Fruit fly (Drosophila melanogaster): ENCODE measurements around the gene Sms.

Sms gene

DNA sequence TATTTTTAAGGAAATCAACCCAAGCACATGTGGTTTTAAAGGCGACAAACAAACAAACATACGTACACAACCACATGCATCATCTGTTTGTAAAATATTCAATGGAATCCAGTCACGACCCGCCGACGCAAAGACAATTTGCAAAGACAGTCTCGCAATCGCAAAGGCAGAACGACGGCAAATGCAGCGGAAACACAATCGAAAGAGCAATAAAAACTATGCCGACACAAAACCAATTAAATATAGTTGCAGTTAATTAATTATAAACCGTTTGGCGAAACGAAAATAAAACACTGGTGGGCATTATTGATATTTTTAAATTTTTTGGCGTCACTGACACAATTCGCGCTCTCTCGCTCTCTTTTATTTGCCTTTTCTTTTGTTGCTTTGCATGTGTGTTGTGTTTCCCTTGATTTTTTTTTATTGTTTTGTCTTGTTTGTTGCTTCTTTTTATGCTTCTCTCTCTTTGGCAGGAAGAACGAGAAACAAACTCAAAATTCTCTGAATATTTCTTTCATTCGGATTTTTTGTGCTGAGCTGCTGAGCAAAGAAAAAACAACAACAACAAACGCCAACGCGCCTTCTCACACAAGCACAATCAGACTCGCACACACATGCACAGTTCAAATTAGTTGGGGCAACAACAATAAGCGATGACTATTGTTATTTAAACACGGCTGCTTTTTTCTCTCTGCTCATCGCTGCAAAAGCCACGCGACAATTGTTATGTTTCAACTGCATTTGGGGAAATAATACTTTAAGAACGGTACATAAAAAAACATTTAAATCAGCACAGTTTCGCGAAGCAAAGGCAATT is 11.3 kb downstream of the Sms start (continued):
- TF ChIP-seq Dp (GFP tag; optimal IDR thresholded peaks at IDR 0.05) (no peak), chinmo (GFP tag; IDR thresholded peaks at IDR 0.05; ENCODE audit: partially characterized antibody) (peak; percentile 86; the same call in 2 of the 4 replicates), CG2120 (GFP tag; optimal IDR thresholded peaks at IDR 0.05) (no peak), pfk (GFP tag; optimal IDR thresholded peaks at IDR 0.05) (no peak), NFAT (GFP tag; IDR thresholded peaks at IDR 0.05) (no peak), NfI (GFP tag; optimal IDR thresholded peaks at IDR 0.05) (no peak), CG11093 (GFP tag; IDR thresholded peaks at IDR 0.05) (no peak), kni (GFP tag; optimal IDR thresholded peaks at IDR 0.05) (no peak), CG12236 (GFP tag; optimal IDR thresholded peaks at IDR 0.05) (no peak), zfh1 (GFP tag; IDR thresholded peaks at IDR 0.05) (no peak), Drgx (GFP tag; IDR thresholded peaks at IDR 0.05) (peak; percentile 70), Mes4 (GFP tag; optimal IDR thresholded peaks at IDR 0.05) (no peak), Hr3 (GFP tag; optimal IDR thresholded peaks at IDR 0.05) (no peak), prd (optimal IDR thresholded peaks at IDR 0.05) (no peak), prd (GFP tag; IDR thresholded peaks at IDR 0.05) (no peak), CG10462 (GFP tag; optimal IDR thresholded peaks at IDR 0.05) (no peak), sna (GFP tag; IDR thresholded peaks at IDR 0.05; ENCODE audit: partially characterized antibody) (no peak), row (GFP tag; IDR thresholded peaks at IDR 0.05) (no peak), Abd-B (GFP tag; optimal IDR thresholded peaks at IDR 0.05) (no peak), CG10366 (GFP tag; IDR thresholded peaks at IDR 0.05) (no peak), CG1603 (tag; optimal IDR thresholded peaks at IDR 0.05) (no peak), crp (GFP tag; optimal IDR thresholded peaks at IDR 0.05) (no peak), sd (tag; optimal IDR thresholded peaks at IDR 0.05) (peak; percentile 95), wdn (GFP tag; IDR thresholded peaks at IDR 0.05) (no peak), trem (tag; optimal IDR thresholded peaks at IDR 0.05) (no peak), CG12219 (GFP tag; optimal IDR thresholded peaks at IDR 0.05) (no peak), fd102C (GFP tag; optimal IDR thresholded peaks at IDR 0.05) (no peak), ci (GFP tag; IDR thresholded peaks at IDR 0.05) (no peak), CG10654 (GFP tag; optimal IDR thresholded peaks at IDR 0.05) (no peak), amos (GFP tag; IDR thresholded peaks at IDR 0.05; ENCODE audit: partially characterized antibody) (no peak), CG6683 (GFP tag; optimal IDR thresholded peaks at IDR 0.05) (no peak), CG3847 (GFP tag; IDR thresholded peaks at IDR 0.05) (no peak), CG15514 (GFP tag; optimal IDR thresholded peaks at IDR 0.05) (no peak), bsh (GFP tag; optimal IDR thresholded peaks at IDR 0.05) (peak in 1 of 2 experiments; percentile 75), CG34376 (GFP tag; optimal IDR thresholded peaks at IDR 0.05) (no peak), Fer2 (tag; optimal IDR thresholded peaks at IDR 0.05) (no peak), CG12744 (GFP tag; optimal IDR thresholded peaks at IDR 0.05) (no peak), az2 (GFP tag; optimal IDR thresholded peaks at IDR 0.05) (no peak), p53 (GFP tag; optimal IDR thresholded peaks at IDR 0.05) (no peak), CG8924 (tag; optimal IDR thresholded peaks at IDR 0.05) (no peak), Doc2 (GFP tag; IDR thresholded peaks at IDR 0.05) (no peak), CG1792 (GFP tag; optimal IDR thresholded peaks at IDR 0.05) (no peak), CG12071 (GFP tag; optimal IDR thresholded peaks at IDR 0.05) (no peak), gcm (GFP tag; optimal IDR thresholded peaks at IDR 0.05) (no peak), shn (GFP tag; optimal IDR thresholded peaks at IDR 0.05) (no peak), CG1602 (GFP tag; optimal IDR thresholded peaks at IDR 0.05) (no peak), run (tag; optimal IDR thresholded peaks at IDR 0.05) (no peak), chm (GFP tag; IDR thresholded peaks at IDR 0.05) (no peak; the same call in 1 of the 2 replicates), CG3726 (GFP tag; IDR thresholded peaks at IDR 0.05) (no peak), rib (GFP tag; IDR thresholded peaks at IDR 0.05) (no peak)

All from whole organism, embryonic.